Worm (Caenorhabditis elegans) whole organism, L1 larva: ENCODE measurements around the gene let-765.
A peak's percentile ranks its signal among the peaks of the same experiment; 100 is the strongest.

Source experiments
- C04F5.9 ChIP-seq: sonication (generic microtip); optimal IDR thresholded peaks from 2 replicates; lab custom pipeline; 2016; ENCODE audit warnings: missing genetic modification characterization, missing compliant biosample characterization
- C16A3.4 ChIP-seq: fragments of 150-350 bp; optimal IDR thresholded peaks from 2 replicates; lab custom pipeline; 2014; ENCODE audit warnings: missing biosample characterization, missing genetic modification characterization
- blmp-1 ChIP-seq: fragments of 150-350 bp; optimal IDR thresholded peaks from 2 replicates; lab custom pipeline; 2014; ENCODE audit warnings: missing biosample characterization, missing genetic modification characterization
- ceh-63 ChIP-seq: fragments of 200-800 bp; sonication (Bioruptor generic); optimal IDR thresholded peaks from 2 replicates; lab custom pipeline; 2018; ENCODE audit warnings: mild to moderate bottlenecking, missing genetic modification characterization, missing compliant biosample characterization
- ceh-8 ChIP-seq: fragments of 200-800 bp; sonication (Bioruptor generic); optimal IDR thresholded peaks from 2 replicates; lab custom pipeline; 2018; ENCODE audit warnings: mild to moderate bottlenecking, missing genetic modification characterization, moderate library complexity, missing compliant biosample characterization
- ceh-82 ChIP-seq, 3 experiments: fragments of 150-350 bp in 1 of 3; sonication (generic microtip) in 2 of 3; optimal IDR thresholded peaks; 2 replicates each; lab custom pipeline; 2014 to 2017; ENCODE audit warnings: missing biosample characterization in 3 of 3, missing genetic modification characterization in 3 of 3
- ceh-88 ChIP-seq: fragments of 200-800 bp; sonication (Bioruptor generic); IDR thresholded peaks from 2 replicates; pipeline ENCODE4 v1.3.6; 2022; ENCODE audit warnings: missing genetic modification characterization, missing compliant biosample characterization
- dpl-1 ChIP-seq, 3 experiments: fragments of 150-350 bp in 2 of 3; sonication (generic microtip) in 1 of 3; optimal IDR thresholded peaks; 2 replicates each; lab custom pipeline; 2014 to 2017; ENCODE audit warnings: missing biosample characterization in 3 of 3, missing genetic modification characterization in 3 of 3, missing genetic modification reagents in 3 of 3
- dsc-1 ChIP-seq: sonication (generic microtip); optimal IDR thresholded peaks from 2 replicates; lab custom pipeline; 2016; ENCODE audit warnings: mild to moderate bottlenecking, missing genetic modification characterization, missing compliant biosample characterization
- efl-1 ChIP-seq, 4 experiments: fragments of 150-350 bp; optimal IDR thresholded peaks in 3 of 4; peaks in 1 of 4; 1 replicate in 1 of 4; 2 replicates in 3 of 4; lab custom pipeline; 2014; ENCODE audit warnings: missing biosample characterization in 2 of 4, missing genetic modification characterization in 2 of 4, missing genetic modification reagents in 2 of 4
- egl-13 ChIP-seq: sonication (generic microtip); optimal IDR thresholded peaks from 2 replicates; lab custom pipeline; 2016; ENCODE audit warnings: missing genotype, missing genetic modification reagents, missing genetic modification characterization, missing compliant biosample characterization
- fkh-10 ChIP-seq: sonication (generic microtip); optimal IDR thresholded peaks from 2 replicates; lab custom pipeline; 2017; ENCODE audit warnings: missing biosample characterization, missing genetic modification reagents, missing genetic modification characterization
- fkh-8 ChIP-seq: sonication (generic microtip); optimal IDR thresholded peaks from 2 replicates; lab custom pipeline; 2016; ENCODE audit warnings: mild to moderate bottlenecking, missing genetic modification characterization, missing compliant biosample characterization
- fos-1 ChIP-seq: fragments of 150-350 bp; optimal IDR thresholded peaks from 2 replicates; lab custom pipeline; 2014; ENCODE audit warnings: missing biosample characterization, missing genetic modification characterization
- grh-1 ChIP-seq: fragments of 200-800 bp; sonication (Bioruptor generic); IDR thresholded peaks from 2 replicates; pipeline ENCODE4 v1.3.6; 2022; ENCODE audit warnings: missing genetic modification reagents, missing genetic modification characterization, missing compliant biosample characterization
- irx-1 ChIP-seq: sonication (generic microtip); optimal IDR thresholded peaks from 2 replicates; lab custom pipeline; 2016; ENCODE audit warnings: missing genetic modification characterization, missing compliant biosample characterization
- isw-1 ChIP-seq: fragments of 200-800 bp; sonication (Bioruptor generic); IDR thresholded peaks from 2 replicates; pipeline ENCODE4 v1.3.6; 2022; ENCODE audit warnings: missing genetic modification characterization, missing compliant biosample characterization
- jun-1 ChIP-seq: fragments of 150-350 bp; optimal IDR thresholded peaks from 2 replicates; lab custom pipeline; 2014; ENCODE audit warnings: missing biosample characterization, missing genetic modification reagents, missing genetic modification characterization
- lin-13 ChIP-seq: fragments of 150-350 bp; optimal IDR thresholded peaks from 2 replicates; lab custom pipeline; 2014; ENCODE audit warnings: missing biosample characterization, missing genetic modification reagents, missing genetic modification characterization
- lin-14 ChIP-seq: fragments of 200-800 bp; sonication (Bioruptor generic); optimal IDR thresholded peaks from 2 replicates; lab custom pipeline; 2018; ENCODE audit warnings: mild to moderate bottlenecking, missing genetic modification characterization, moderate library complexity, missing compliant biosample characterization
- lin-15B ChIP-seq: fragments of 150-350 bp; sonication (generic microtip); optimal IDR thresholded peaks from 3 replicates; lab custom pipeline; 2014; ENCODE audit warnings: missing biosample characterization, missing genetic modification characterization
- lin-35 ChIP-seq, 2 experiments: fragments of 150-350 bp; optimal IDR thresholded peaks; 2 replicates each; lab custom pipeline; 2014; ENCODE audit warnings: missing biosample characterization in 2 of 2, missing genetic modification characterization in 2 of 2, missing genetic modification reagents in 2 of 2
- lir-3 ChIP-seq: sonication (generic microtip); optimal IDR thresholded peaks from 2 replicates; lab custom pipeline; 2016; ENCODE audit warnings: mild to moderate bottlenecking, missing genetic modification characterization, moderate library complexity, missing compliant biosample characterization; ENCODE audit not compliant: poor library complexity
- lsy-2 ChIP-seq, 2 experiments: fragments of 150-350 bp; optimal IDR thresholded peaks; 2 replicates each; lab custom pipeline; 2014; ENCODE audit warnings: missing biosample characterization in 2 of 2, missing genetic modification characterization in 2 of 2
- mab-9 ChIP-seq: fragments of 200-800 bp; sonication (Bioruptor generic); IDR thresholded peaks from 2 replicates; pipeline ENCODE4 v1.3.6; 2022; ENCODE audit warnings: missing genetic modification reagents, missing genetic modification characterization, missing compliant biosample characterization
- mdl-1 ChIP-seq, 2 experiments: fragments of 150-350 bp; optimal IDR thresholded peaks; 2 replicates each; lab custom pipeline; 2014 to 2017; ENCODE audit warnings: missing biosample characterization in 2 of 2, missing genetic modification characterization in 2 of 2, inconsistent platforms in 1 of 2
- mep-1 ChIP-seq: fragments of 150-350 bp; optimal IDR thresholded peaks from 2 replicates; lab custom pipeline; 2014; ENCODE audit warnings: missing biosample characterization, missing genetic modification characterization
- nhr-19 ChIP-seq: fragments of 200-800 bp; sonication (Bioruptor generic); conservative IDR thresholded peaks from 2 replicates; pipeline ENCODE4 v1.3.6; 2022; ENCODE audit warnings: missing genetic modification characterization, missing compliant biosample characterization
- nhr-20 ChIP-seq: sonication (generic microtip); optimal IDR thresholded peaks from 2 replicates; lab custom pipeline; 2016; ENCODE audit warnings: mild to moderate bottlenecking, missing genetic modification characterization, missing compliant biosample characterization
- nhr-47 ChIP-seq: sonication (generic microtip); optimal IDR thresholded peaks from 2 replicates; lab custom pipeline; 2016; ENCODE audit warnings: mild to moderate bottlenecking, missing genetic modification characterization, moderate library complexity, missing compliant biosample characterization
- nhr-71 ChIP-seq: sonication (generic microtip); optimal IDR thresholded peaks from 2 replicates; lab custom pipeline; 2016; ENCODE audit warnings: mild to moderate bottlenecking, missing genetic modification characterization, moderate library complexity, missing compliant biosample characterization
- nhr-85 ChIP-seq: sonication (generic microtip); peaks from one replicate; lab custom pipeline; 2016; ENCODE audit warnings: missing genetic modification characterization, inconsistent platforms, missing compliant biosample characterization
- nhr-90 ChIP-seq: sonication (generic microtip); optimal IDR thresholded peaks from 2 replicates; lab custom pipeline; 2016; ENCODE audit warnings: mild to moderate bottlenecking, missing genetic modification characterization, missing compliant biosample characterization; ENCODE audit not compliant: poor library complexity
- pax-3 ChIP-seq: fragments of 200-800 bp; sonication (Bioruptor generic); optimal IDR thresholded peaks from 2 replicates; lab custom pipeline; 2018; ENCODE audit warnings: mild to moderate bottlenecking, missing genetic modification characterization, moderate library complexity, missing compliant biosample characterization
- rnt-1 ChIP-seq: sonication (generic microtip); optimal IDR thresholded peaks from 2 replicates; lab custom pipeline; 2016; ENCODE audit warnings: mild to moderate bottlenecking, missing genetic modification characterization, moderate library complexity, missing compliant biosample characterization
- skn-1 ChIP-seq: fragments of 150-350 bp; optimal IDR thresholded peaks from 2 replicates; lab custom pipeline; 2014; ENCODE audit warnings: missing biosample characterization, missing genetic modification characterization
- snpc-4 ChIP-seq: fragments of 150-350 bp; optimal IDR thresholded peaks from 2 replicates; lab custom pipeline; 2014; ENCODE audit warnings: missing biosample characterization, missing genetic modification characterization
- snu-23 ChIP-seq: sonication (generic microtip); optimal IDR thresholded peaks from 2 replicates; lab custom pipeline; 2016; ENCODE audit warnings: missing genetic modification characterization, missing compliant biosample characterization
- sox-4 ChIP-seq: sonication (generic microtip); optimal IDR thresholded peaks from 2 replicates; lab custom pipeline; 2016; ENCODE audit warnings: missing genetic modification characterization, missing compliant biosample characterization
- swsn-7 ChIP-seq: sonication (generic microtip); optimal IDR thresholded peaks from 2 replicates; lab custom pipeline; 2016; ENCODE audit warnings: missing genetic modification characterization, missing compliant biosample characterization
- tbx-2 ChIP-seq: sonication (generic microtip); optimal IDR thresholded peaks from 2 replicates; lab custom pipeline; 2016; ENCODE audit warnings: missing genetic modification characterization, missing compliant biosample characterization
- unc-130 ChIP-seq: fragments of 150-350 bp; optimal IDR thresholded peaks from 2 replicates; lab custom pipeline; 2017; ENCODE audit warnings: missing biosample characterization, missing genetic modification characterization, inconsistent platforms
- unc-86 ChIP-seq: sonication (generic microtip); optimal IDR thresholded peaks from 2 replicates; lab custom pipeline; 2016; ENCODE audit warnings: missing genetic modification characterization, missing compliant biosample characterization
- unc-98 ChIP-seq: fragments of 200-800 bp; sonication (Bioruptor generic); IDR thresholded peaks from 2 replicates; pipeline ENCODE4 v1.3.6; 2022; ENCODE audit warnings: missing genetic modification characterization, missing compliant biosample characterization
- xbp-1 ChIP-seq: sonication (generic microtip); optimal IDR thresholded peaks from 2 replicates; lab custom pipeline; 2016; ENCODE audit warnings: missing genetic modification characterization, missing compliant biosample characterization
- ztf-11 ChIP-seq, 2 experiments: sonication (generic microtip); optimal IDR thresholded peaks; 2 replicates each; lab custom pipeline; 2016 to 2017; ENCODE audit warnings: missing genetic modification characterization in 2 of 2, missing biosample characterization in 1 of 2, missing compliant biosample characterization in 1 of 2

The let-765 gene

ce11 chrIII:6551187-6552058 lies 49.5 kb downstream of the let-765 start, which contains the start of gene C09E7.7:
Gene C09E7.7 (minus strand): TSS chrIII:6551243.
- peak; percentile 45 for TF ChIP-seq xbp-1 (tag; lab: Kevin White, UChicago)
- TF ChIP-seq dsc-1 (tag; lab: Kevin White, UChicago), result peak; percentile 25
- peak; percentile 79 for TF ChIP-seq rnt-1 (tag; lab: Kevin White, UChicago)
- TF ChIP-seq lin-15B (tag; lab: Kevin White, UChicago), result peak; percentile 15
- TF ChIP-seq lin-35 (GFP tag; optimal IDR thresholded peaks at IDR 0.05; lab: Kevin White, UChicago), result peak; percentile 42 to 43
- peak; percentile 67 for TF ChIP-seq lir-3 (tag; lab: Kevin White, UChicago)
- TF ChIP-seq fos-1 (tag; lab: Kevin White, UChicago), result peak; percentile 3
- peak; percentile 70 for TF ChIP-seq ceh-63 (GFP tag; lab: Kevin White, UChicago)
- peak; percentile 70 for TF ChIP-seq nhr-19 (GFP tag; lab: Robert Waterston, UW)
- TF ChIP-seq irx-1, result peak; percentile 27
- TF ChIP-seq pax-3 (tag; lab: Kevin White, UChicago), result peak; percentile 71
- peak; percentile 39 for TF ChIP-seq C16A3.4 (tag; lab: Kevin White, UChicago)
- peak; percentile 76 for TF ChIP-seq unc-86 (tag; lab: Kevin White, UChicago)
- peak; percentile 61 for TF ChIP-seq mep-1 (tag; lab: Kevin White, UChicago)
- peak; percentile 67 for TF ChIP-seq tbx-2 (tag; lab: Kevin White, UChicago)
- TF ChIP-seq mab-9, result peak; percentile 64
- peak; percentile 23 to 68 for TF ChIP-seq efl-1 (optimal IDR thresholded peaks at IDR 0.05; lab: Kevin White, UChicago)
- TF ChIP-seq efl-1 (GFP tag; optimal IDR thresholded peaks at IDR 0.05 in 1 of 2; lab: Kevin White, UChicago), result peak; percentile 49 to 96
- TF ChIP-seq fkh-8 (tag; lab: Kevin White, UChicago), result peak; percentile 67
- TF ChIP-seq nhr-20 (tag; lab: Kevin White, UChicago), result peak; percentile 42
- TF ChIP-seq lin-14, result peak; percentile 93
- TF ChIP-seq lin-13 (GFP tag; lab: Kevin White, UChicago), result peak; percentile 10
- peak; percentile 13 for TF ChIP-seq C04F5.9 (tag; lab: Kevin White, UChicago)
- peak; percentile 17; the same call in 1 of the 2 replicates for TF ChIP-seq grh-1 (GFP tag; lab: Robert Waterston, UW)
- TF ChIP-seq unc-98 (GFP tag; lab: Robert Waterston, UW), result peak; percentile 62
- peak; percentile 33 for TF ChIP-seq fkh-10
- TF ChIP-seq ceh-82 (tag; optimal IDR thresholded peaks at IDR 0.05; lab: Kevin White, UChicago), result peak in 1 of 3 experiments; percentile 43
- TF ChIP-seq swsn-7 (tag; lab: Kevin White, UChicago), result peak; percentile 39
- peak; percentile 33 for TF ChIP-seq jun-1
- TF ChIP-seq nhr-71, result peak; percentile 77
- peak; percentile 52 for TF ChIP-seq sox-4
- TF ChIP-seq nhr-90 (tag; lab: Kevin White, UChicago), result peak; percentile 76
- peak; percentile 24 for TF ChIP-seq ceh-8 (GFP tag; lab: Kevin White, UChicago)
- TF ChIP-seq skn-1, result peak; percentile 46
- TF ChIP-seq snpc-4 (tag; lab: Kevin White, UChicago), result peak; percentile 2
- peak in 1 of 2 experiments; percentile 79 for TF ChIP-seq ztf-11 (tag; optimal IDR thresholded peaks at IDR 0.05; lab: Kevin White, UChicago)
- peak; percentile 33 for TF ChIP-seq blmp-1 (tag; lab: Kevin White, UChicago)
- TF ChIP-seq nhr-47, result peak; percentile 82
- peak; percentile 51 for TF ChIP-seq snu-23 (GFP tag; lab: Kevin White, UChicago)
- peak; percentile 3 for TF ChIP-seq unc-130 (tag; lab: Kevin White, UChicago)
- peak; percentile 47 for TF ChIP-seq isw-1 (GFP tag; lab: Robert Waterston, UW)
- TF ChIP-seq egl-13, result peak; percentile 76
- peak; percentile 64 for TF ChIP-seq ceh-88 (GFP tag; lab: Robert Waterston, UW)
- peak; percentile 61 to 63 for TF ChIP-seq lsy-2 (tag; optimal IDR thresholded peaks at IDR 0.05; lab: Kevin White, UChicago)
- TF ChIP-seq dpl-1 (GFP tag; optimal IDR thresholded peaks at IDR 0.05; lab: Kevin White, UChicago), result peak; percentile 34 to 52 (median 37)
- TF ChIP-seq mdl-1 (tag; optimal IDR thresholded peaks at IDR 0.05; lab: Kevin White, UChicago), result peak in 1 of 2 experiments; percentile 6
- peak; percentile 77 for TF ChIP-seq nhr-85 (tag; lab: Kevin White, UChicago)
